Worm (Caenorhabditis elegans) whole organism, late embryonic: ENCODE measurements around the gene egl-17.

Experiments used
- C08G9.2 ChIP-seq: sonication (generic microtip); optimal IDR thresholded peaks from 2 replicates; lab custom pipeline; 2016; ENCODE audit warnings: mild to moderate bottlenecking, missing genetic modification characterization, moderate library complexity, missing compliant biosample characterization
- C38D4.7 ChIP-seq: fragments of 200-800 bp; sonication (Bioruptor generic); optimal IDR thresholded peaks from 2 replicates; lab custom pipeline; 2018; ENCODE audit warnings: mild to moderate bottlenecking, missing genetic modification characterization, moderate library complexity, missing compliant biosample characterization
- F13H6.1 ChIP-seq: sonication (generic microtip); optimal IDR thresholded peaks from 2 replicates; lab custom pipeline; 2016; ENCODE audit warnings: missing genetic modification characterization, missing compliant biosample characterization
- K09A11.1 ChIP-seq: sonication (generic microtip); optimal IDR thresholded peaks from 2 replicates; lab custom pipeline; 2017; ENCODE audit warnings: antibody characterized with exemption, mild to moderate bottlenecking, missing genetic modification characterization, missing compliant biosample characterization; ENCODE audit not compliant: insufficient read depth
- Y22D7AL.16 ChIP-seq: sonication (generic microtip); optimal IDR thresholded peaks from 2 replicates; lab custom pipeline; 2016; ENCODE audit warnings: missing genetic modification characterization, missing compliant biosample characterization
- ama-1 ChIP-seq: fragments of 150-350 bp; optimal IDR thresholded peaks from 2 replicates; lab custom pipeline; 2014
- ceh-14 ChIP-seq: sonication (generic microtip); optimal IDR thresholded peaks from 2 replicates; lab custom pipeline; 2016; ENCODE audit warnings: missing genotype, missing genetic modification characterization, missing compliant biosample characterization
- ceh-19 ChIP-seq: fragments of 200-800 bp; sonication (Bioruptor generic); optimal IDR thresholded peaks from 2 replicates; lab custom pipeline; 2018; ENCODE audit warnings: mild to moderate bottlenecking, missing genetic modification characterization, missing compliant biosample characterization
- ceh-22 ChIP-seq: sonication (generic microtip); optimal IDR thresholded peaks from 2 replicates; lab custom pipeline; 2017; ENCODE audit warnings: missing biosample characterization, missing genetic modification characterization
- ceh-31 ChIP-seq: sonication (generic microtip); optimal IDR thresholded peaks from 2 replicates; lab custom pipeline; 2016; ENCODE audit warnings: missing genetic modification characterization, missing compliant biosample characterization
- ceh-45 ChIP-seq: fragments of 200-800 bp; sonication (Bioruptor generic); IDR thresholded peaks from 2 replicates; pipeline ENCODE4 v1.3.6; 2022; ENCODE audit warnings: missing genetic modification reagents, missing genetic modification characterization, missing compliant biosample characterization
- ceh-48 ChIP-seq: sonication (generic microtip); optimal IDR thresholded peaks from 2 replicates; lab custom pipeline; 2016; ENCODE audit warnings: missing genetic modification characterization, inconsistent platforms, missing compliant biosample characterization
- che-1 ChIP-seq: sonication (generic microtip); optimal IDR thresholded peaks from 2 replicates; lab custom pipeline; 2016; ENCODE audit warnings: mild to moderate bottlenecking, missing genetic modification characterization, missing compliant biosample characterization
- dmd-4 ChIP-seq: sonication (generic microtip); optimal IDR thresholded peaks from 2 replicates; lab custom pipeline; 2016; ENCODE audit warnings: borderline replicate concordance, missing genetic modification characterization, missing compliant biosample characterization
- elt-2 ChIP-seq: sonication (generic microtip); optimal IDR thresholded peaks from 2 replicates; lab custom pipeline; 2016; ENCODE audit warnings: missing genetic modification reagents, missing genetic modification characterization, missing compliant biosample characterization
- elt-4 ChIP-seq: sonication (generic microtip); optimal IDR thresholded peaks from 2 replicates; lab custom pipeline; 2016; ENCODE audit warnings: missing genetic modification characterization, missing compliant biosample characterization
- ets-4 ChIP-seq: sonication (generic microtip); optimal IDR thresholded peaks from 2 replicates; lab custom pipeline; 2016; ENCODE audit warnings: missing genetic modification characterization, missing compliant biosample characterization
- fkh-10 ChIP-seq: fragments of 150-350 bp; optimal IDR thresholded peaks from 2 replicates; lab custom pipeline; 2014; ENCODE audit warnings: missing biosample characterization, missing genetic modification reagents, missing genetic modification characterization
- hlh-13 ChIP-seq: fragments of 200-800 bp; sonication (Bioruptor generic); optimal IDR thresholded peaks from 2 replicates; lab custom pipeline; 2018; ENCODE audit warnings: mild to moderate bottlenecking, missing genetic modification characterization, missing compliant biosample characterization
- lin-11 ChIP-seq: fragments of 200-800 bp; sonication (Bioruptor generic); optimal IDR thresholded peaks from 2 replicates; lab custom pipeline; 2018; ENCODE audit warnings: mild to moderate bottlenecking, missing genetic modification characterization, missing compliant biosample characterization
- madf-2 ChIP-seq: sonication (generic microtip); optimal IDR thresholded peaks from 2 replicates; lab custom pipeline; 2017; ENCODE audit warnings: missing genetic modification characterization, missing compliant biosample characterization
- mec-3 ChIP-seq: sonication (generic microtip); optimal IDR thresholded peaks from 2 replicates; lab custom pipeline; 2016; ENCODE audit warnings: borderline replicate concordance, missing genetic modification characterization, missing compliant biosample characterization
- nfya-1 ChIP-seq: sonication (generic microtip); optimal IDR thresholded peaks from 2 replicates; lab custom pipeline; 2017; ENCODE audit warnings: missing genetic modification characterization, mild to moderate bottlenecking, missing compliant biosample characterization, antibody characterized with exemption, moderate library complexity
- nhr-11 ChIP-seq: fragments of 150-350 bp; optimal IDR thresholded peaks from 2 replicates; lab custom pipeline; 2014; ENCODE audit warnings: missing biosample characterization, missing genetic modification characterization
- pax-1 ChIP-seq: fragments of 150-350 bp; optimal IDR thresholded peaks from 2 replicates; lab custom pipeline; 2014; ENCODE audit warnings: missing biosample characterization, missing genetic modification characterization
- pha-2 ChIP-seq: sonication (generic microtip); optimal IDR thresholded peaks from 2 replicates; lab custom pipeline; 2017; ENCODE audit warnings: mild to moderate bottlenecking, missing genetic modification characterization, missing compliant biosample characterization
- pros-1 ChIP-seq: fragments of 150-350 bp; optimal IDR thresholded peaks from 2 replicates; lab custom pipeline; 2014; ENCODE audit warnings: missing biosample characterization, missing genetic modification reagents, missing genetic modification characterization
- ref-2 ChIP-seq: sonication (generic microtip); optimal IDR thresholded peaks from 2 replicates; lab custom pipeline; 2016; ENCODE audit warnings: missing genetic modification characterization, missing compliant biosample characterization
- rnt-1 ChIP-seq: sonication (generic microtip); optimal IDR thresholded peaks from 2 replicates; lab custom pipeline; 2016; ENCODE audit warnings: missing genetic modification characterization, missing compliant biosample characterization
- sox-2 ChIP-seq: fragments of 200-800 bp; sonication (Bioruptor generic); IDR thresholded peaks from 2 replicates; pipeline ENCODE4 v1.3.6; 2022; ENCODE audit warnings: missing genetic modification reagents, missing genetic modification characterization, missing compliant biosample characterization
- tbx-7 ChIP-seq: sonication (generic microtip); optimal IDR thresholded peaks from 2 replicates; lab custom pipeline; 2016; ENCODE audit warnings: missing genotype, missing genetic modification characterization, missing compliant biosample characterization
- unc-3 ChIP-seq, 2 experiments: fragments of 200-800 bp in 1 of 2; sonication (Bioruptor generic) in 1 of 2; sonication (generic microtip) in 1 of 2; conservative IDR thresholded peaks in 1 of 2; optimal IDR thresholded peaks in 1 of 2; 2 replicates each; pipeline versions ENCODE4 v1.3.6 to Lab custom; 2016 to 2022; ENCODE audit warnings: missing compliant biosample characterization in 2 of 2, missing genetic modification characterization in 2 of 2, missing genetic modification reagents in 1 of 2
- unc-42 ChIP-seq: sonication (generic microtip); optimal IDR thresholded peaks from 2 replicates; lab custom pipeline; 2016; ENCODE audit warnings: missing genotype, missing genetic modification characterization, missing compliant biosample characterization
- unc-55 ChIP-seq: sonication (generic microtip); optimal IDR thresholded peaks from 2 replicates; lab custom pipeline; 2017; ENCODE audit warnings: missing biosample characterization, missing genetic modification reagents, missing genetic modification characterization
- unc-86 ChIP-seq: sonication (generic microtip); optimal IDR thresholded peaks from 2 replicates; lab custom pipeline; 2016; ENCODE audit warnings: missing genetic modification characterization, missing compliant biosample characterization

The egl-17 gene

ce11 chrX:524498-524897, 35.0 kb downstream of the egl-17 start:
- TF ChIP-seq ceh-45 (GFP tag; lab: Robert Waterston, UW) (no peak), Y22D7AL.16 (tag; lab: Kevin White, UChicago) (no peak), lin-11 (tag; lab: Kevin White, UChicago) (no peak), pros-1 (tag; lab: Kevin White, UChicago) (no peak), fkh-10 (GFP tag; lab: Kevin White, UChicago) (no peak), C38D4.7 (GFP tag; lab: Kevin White, UChicago) (no peak)

ce11 chrX:527663-528062, 38.2 kb downstream of the egl-17 start:
- TF ChIP-seq elt-4 (tag; lab: Kevin White, UChicago) (no peak), elt-2 (tag; lab: Kevin White, UChicago) (peak; percentile 8), hlh-13 (no peak), unc-86 (no peak), sox-2 (GFP tag; lab: Robert Waterston, UW) (no peak), unc-42 (no peak)

ce11 chrX:528761-529160, 39.3 kb downstream of the egl-17 start:
- TF ChIP-seq C08G9.2 (tag; lab: Kevin White, UChicago) (no peak), sox-2 (GFP tag; lab: Robert Waterston, UW) (no peak), nhr-11 (tag; lab: Kevin White, UChicago) (no peak), K09A11.1 (tag; lab: Kevin White, UChicago) (no peak), elt-2 (tag; lab: Kevin White, UChicago) (no peak), dmd-4 (tag; lab: Kevin White, UChicago) (no peak), ama-1 (lab: Kevin White, UChicago) (no peak), ref-2 (tag; lab: Kevin White, UChicago) (no peak), tbx-7 (tag; lab: Kevin White, UChicago) (no peak)

ce11 chrX:529386-529785, 39.9 kb downstream of the egl-17 start:
- TF ChIP-seq tbx-7 (tag; lab: Kevin White, UChicago) (no peak), ceh-48 (tag; lab: Kevin White, UChicago) (no peak), ceh-14 (no peak), mec-3 (tag; lab: Kevin White, UChicago) (no peak), pros-1 (tag; lab: Kevin White, UChicago) (no peak), ceh-31 (tag; lab: Kevin White, UChicago) (no peak)

- peak; percentile 98 for TF ChIP-seq elt-2 (tag; lab: Kevin White, UChicago)
- no peak for TF ChIP-seq hlh-13
Observed at ce11 chrX:530011-530410, 40.5 kb downstream of the egl-17 start, which contains the start of gene ugt-46. Gene ugt-46, minus strand, starts transcription at chrX:530289.

ce11 chrX:530909-531308, 41.4 kb downstream of the egl-17 start, which contains the start of gene B0310.6:
Gene B0310.6, minus strand, starts transcription at chrX:531009.
- TF ChIP-seq madf-2 (tag; lab: Kevin White, UChicago) = no peak
- TF ChIP-seq fkh-10 (GFP tag; lab: Kevin White, UChicago) = no peak
- no peak for TF ChIP-seq unc-3 (GFP tag; conservative IDR thresholded peaks at IDR 0.05; lab: Robert Waterston, UW)
- no peak for TF ChIP-seq unc-3 (tag; optimal IDR thresholded peaks at IDR 0.05; lab: Kevin White, UChicago)
- no peak for TF ChIP-seq ama-1 (lab: Kevin White, UChicago)
- TF ChIP-seq unc-55 (GFP tag; lab: Kevin White, UChicago) = no peak
- no peak for TF ChIP-seq ceh-31 (tag; lab: Kevin White, UChicago)
- TF ChIP-seq rnt-1 (tag; lab: Kevin White, UChicago) = no peak
- no peak for TF ChIP-seq ceh-22 (tag; lab: Kevin White, UChicago)
- no peak for TF ChIP-seq nhr-11 (tag; lab: Kevin White, UChicago)
- no peak for TF ChIP-seq che-1 (tag; lab: Kevin White, UChicago)
- TF ChIP-seq unc-86 = no peak
- TF ChIP-seq ceh-14 = no peak
- TF ChIP-seq pha-2 (tag; lab: Kevin White, UChicago) = no peak
- TF ChIP-seq nfya-1 (tag; lab: Kevin White, UChicago) = no peak
- no peak for TF ChIP-seq F13H6.1 (tag; lab: Kevin White, UChicago)
- no peak for TF ChIP-seq ceh-19
- TF ChIP-seq ets-4 (tag; lab: Kevin White, UChicago) = no peak
- TF ChIP-seq pax-1 (tag; lab: Kevin White, UChicago) = no peak
